Fruit fly (Drosophila melanogaster) whole organism, prepupa: ENCODE data around the gene CG9733.

ENCODE experiments used
- CG10631 ChIP-seq: fragments of 200-800 bp; sonication (Bioruptor generic); optimal IDR thresholded peaks from 2 replicates; lab custom pipeline; 2016; ENCODE audit warnings: missing biosample characterization, missing genetic modification characterization
- CG10669 ChIP-seq: fragments of 200-800 bp; sonication (Bioruptor generic); optimal IDR thresholded peaks from 3 replicates; lab custom pipeline; 2018; ENCODE audit warnings: missing biosample characterization, mild to moderate bottlenecking, missing genetic modification characterization, moderate library complexity
- CG11294 ChIP-seq: fragments of 200-800 bp; sonication (Bioruptor generic); IDR thresholded peaks from 2 replicates; pipeline ENCODE4 v1.3.6; 2022; ENCODE audit warnings: missing biosample characterization, missing genetic modification characterization
- CG15336 ChIP-seq: fragments of 200-800 bp; sonication (Bioruptor generic); IDR thresholded peaks from 2 replicates; pipeline ENCODE4 v1.3.6; 2022; ENCODE audit warnings: missing biosample characterization, missing genetic modification characterization
- CG1621 ChIP-seq: fragments of 200-800 bp; sonication (Bioruptor generic); optimal IDR thresholded peaks from 3 replicates; lab custom pipeline; 2018; ENCODE audit warnings: missing biosample characterization, mild to moderate bottlenecking, missing genetic modification characterization
- CG16779 ChIP-seq: fragments of 200-800 bp; sonication (Bioruptor generic); optimal IDR thresholded peaks from 3 replicates; lab custom pipeline; 2017; ENCODE audit warnings: missing biosample characterization, mild to moderate bottlenecking, missing genetic modification characterization
- CG3032 ChIP-seq: fragments of 200-800 bp; optimal IDR thresholded peaks from 2 replicates; lab custom pipeline; 2019; ENCODE audit warnings: missing biosample characterization, mild to moderate bottlenecking, missing genetic modification characterization, moderate library complexity
- CG31627 ChIP-seq: fragments of 200-800 bp; sonication (Bioruptor generic); optimal IDR thresholded peaks from 3 replicates; lab custom pipeline; 2016; ENCODE audit warnings: missing biosample characterization, missing genetic modification characterization
- CG32006 ChIP-seq: fragments of 200-800 bp; sonication (Bioruptor generic); optimal IDR thresholded peaks from 3 replicates; lab custom pipeline; 2017; ENCODE audit warnings: missing biosample characterization, mild to moderate bottlenecking, missing genetic modification characterization
- CG34406 ChIP-seq: fragments of 200-800 bp; sonication (Bioruptor generic); optimal IDR thresholded peaks from 3 replicates; lab custom pipeline; 2016; ENCODE audit warnings: missing biosample characterization, missing genetic modification characterization
- CG4318 ChIP-seq: fragments of 200-800 bp; sonication (Bioruptor generic); optimal IDR thresholded peaks from 3 replicates; lab custom pipeline; 2017; ENCODE audit warnings: missing biosample characterization, mild to moderate bottlenecking, missing genetic modification characterization
- CG6163 ChIP-seq: fragments of 200-800 bp; sonication (Bioruptor generic); IDR thresholded peaks from 3 replicates; pipeline ENCODE4 v1.3.6; 2022; ENCODE audit warnings: missing biosample characterization, missing genetic modification characterization
- CG6276 ChIP-seq: fragments of 200-800 bp; sonication (Bioruptor generic); optimal IDR thresholded peaks from 2 replicates; lab custom pipeline; 2017; ENCODE audit warnings: missing biosample characterization, mild to moderate bottlenecking, missing genetic modification characterization
- CG6792 ChIP-seq: fragments of 200-800 bp; sonication (Bioruptor generic); optimal IDR thresholded peaks from 3 replicates; lab custom pipeline; 2016; ENCODE audit warnings: missing biosample characterization, missing genetic modification characterization
- CG6854 ChIP-seq: fragments of 200-800 bp; sonication (Bioruptor generic); optimal IDR thresholded peaks from 2 replicates; lab custom pipeline; 2017; ENCODE audit warnings: missing biosample characterization, mild to moderate bottlenecking, missing genetic modification characterization
- CG8119 ChIP-seq: fragments of 200-800 bp; sonication (Bioruptor generic); IDR thresholded peaks from 3 replicates; pipeline ENCODE4 v1.3.6; 2022; ENCODE audit warnings: missing biosample characterization, missing genetic modification characterization
- CG8632 ChIP-seq: fragments of 200-800 bp; sonication (Bioruptor generic); optimal IDR thresholded peaks from 3 replicates; lab custom pipeline; 2016; ENCODE audit warnings: missing biosample characterization, missing genetic modification characterization
- Eip75B ChIP-seq: fragments of 200-800 bp; sonication (Bioruptor generic); optimal IDR thresholded peaks from 3 replicates; lab custom pipeline; 2016; ENCODE audit warnings: missing biosample characterization, missing genetic modification characterization
- Eip78C ChIP-seq: fragments of 200-800 bp; sonication (Bioruptor generic); peaks from one replicate; lab custom pipeline; 2016; ENCODE audit warnings: missing biosample characterization, missing genetic modification characterization
- Eip93F ChIP-seq: fragments of 200-800 bp; sonication (Bioruptor generic); optimal IDR thresholded peaks from 2 replicates; lab custom pipeline; 2016; ENCODE audit warnings: missing biosample characterization, mild to moderate bottlenecking, missing genetic modification characterization
- Ets96B ChIP-seq: fragments of 200-800 bp; optimal IDR thresholded peaks from 2 replicates; lab custom pipeline; 2019; ENCODE audit warnings: missing biosample characterization, mild to moderate bottlenecking, missing genetic modification characterization, moderate library complexity
- Hr38 ChIP-seq: sonication (Bioruptor generic); optimal IDR thresholded peaks from 2 replicates; lab custom pipeline; 2016; ENCODE audit warnings: missing biosample characterization, missing genetic modification characterization
- Hr39 ChIP-seq: fragments of 200-800 bp; sonication (Bioruptor generic); optimal IDR thresholded peaks from 2 replicates; lab custom pipeline; 2016; ENCODE audit warnings: missing biosample characterization, missing genetic modification characterization
- Hr4 ChIP-seq: fragments of 200-800 bp; sonication (Bioruptor generic); optimal IDR thresholded peaks from 3 replicates; lab custom pipeline; 2016; ENCODE audit warnings: missing biosample characterization, missing genetic modification characterization
- Lpt ChIP-seq: fragments of 200-800 bp; sonication (Bioruptor generic); optimal IDR thresholded peaks from 3 replicates; lab custom pipeline; 2016; ENCODE audit warnings: missing biosample characterization, missing genetic modification characterization
- Met ChIP-seq: fragments of 200-800 bp; sonication (Bioruptor generic); optimal IDR thresholded peaks from 3 replicates; lab custom pipeline; 2016; ENCODE audit warnings: missing biosample characterization, missing genetic modification characterization
- OdsH ChIP-seq: fragments of 200-800 bp; sonication (Bioruptor generic); optimal IDR thresholded peaks from 3 replicates; lab custom pipeline; 2016; ENCODE audit warnings: missing biosample characterization, missing genetic modification characterization
- Smox ChIP-seq: fragments of 200-800 bp; sonication (Bioruptor generic); optimal IDR thresholded peaks from 3 replicates; lab custom pipeline; 2016; ENCODE audit warnings: missing biosample characterization, missing genetic modification characterization
- Sox102F ChIP-seq: fragments of 200-800 bp; sonication (Bioruptor generic); optimal IDR thresholded peaks from 2 replicates; lab custom pipeline; 2016; ENCODE audit warnings: missing biosample characterization, mild to moderate bottlenecking, missing genetic modification characterization
- Sox14 ChIP-seq: fragments of 200-800 bp; sonication (Bioruptor generic); optimal IDR thresholded peaks from 3 replicates; lab custom pipeline; 2016; ENCODE audit warnings: missing biosample characterization, missing genetic modification characterization
- Sox15 ChIP-seq: fragments of 200-800 bp; sonication (Bioruptor generic); optimal IDR thresholded peaks from 3 replicates; lab custom pipeline; 2016; ENCODE audit warnings: missing biosample characterization, missing genetic modification characterization
- achi ChIP-seq: fragments of 200-800 bp; sonication (Bioruptor generic); optimal IDR thresholded peaks from 3 replicates; lab custom pipeline; 2016; ENCODE audit warnings: missing biosample characterization, missing genetic modification characterization
- acj6 ChIP-seq: fragments of 200-800 bp; sonication (Bioruptor generic); optimal IDR thresholded peaks from 3 replicates; lab custom pipeline; 2016; ENCODE audit warnings: missing biosample characterization, missing genetic modification characterization
- cyc ChIP-seq: fragments of 200-800 bp; sonication (Bioruptor generic); optimal IDR thresholded peaks from 3 replicates; lab custom pipeline; 2016; ENCODE audit warnings: missing biosample characterization, missing genetic modification characterization
- dsx ChIP-seq: fragments of 200-800 bp; optimal IDR thresholded peaks from 3 replicates; lab custom pipeline; 2019; ENCODE audit warnings: missing biosample characterization, mild to moderate bottlenecking, missing genetic modification characterization, moderate library complexity; ENCODE audit not compliant: poor library complexity, severe bottlenecking
- eg ChIP-seq: fragments of 200-800 bp; sonication (Bioruptor generic); IDR thresholded peaks from 3 replicates; pipeline ENCODE4 v1.3.6; 2022; ENCODE audit warnings: missing biosample characterization, missing genetic modification characterization
- esn ChIP-seq: fragments of 200-800 bp; sonication (Bioruptor generic); optimal IDR thresholded peaks from 2 replicates; lab custom pipeline; 2016; ENCODE audit warnings: missing biosample characterization, mild to moderate bottlenecking, missing genetic modification characterization, moderate library complexity
- fd59A ChIP-seq: fragments of 200-800 bp; sonication (Bioruptor generic); optimal IDR thresholded peaks from 2 replicates; lab custom pipeline; 2017; ENCODE audit warnings: missing biosample characterization, mild to moderate bottlenecking, missing genetic modification characterization, missing genetic modification reagents
- fd85E ChIP-seq: fragments of 200-800 bp; sonication (Bioruptor generic); optimal IDR thresholded peaks from 3 replicates; lab custom pipeline; 2016; ENCODE audit warnings: missing biosample characterization, missing genetic modification characterization
- lz ChIP-seq: fragments of 200-800 bp; sonication (Bioruptor generic); optimal IDR thresholded peaks from 3 replicates; lab custom pipeline; 2016; ENCODE audit warnings: missing biosample characterization, missing genetic modification characterization
- net ChIP-seq: fragments of 200-800 bp; sonication (Bioruptor generic); optimal IDR thresholded peaks from 3 replicates; lab custom pipeline; 2016; ENCODE audit warnings: missing biosample characterization, missing genetic modification characterization
- pdm3 ChIP-seq: fragments of 200-800 bp; sonication (Bioruptor generic); optimal IDR thresholded peaks from 3 replicates; lab custom pipeline; 2016; ENCODE audit warnings: missing biosample characterization, missing genetic modification characterization
- ss ChIP-seq, 2 experiments: fragments of 200-800 bp; sonication (Bioruptor generic); optimal IDR thresholded peaks; 2 replicates in 1 of 2; 3 replicates in 1 of 2; lab custom pipeline; 2017 to 2018; ENCODE audit warnings: mild to moderate bottlenecking in 2 of 2, missing biosample characterization in 2 of 2, missing genetic modification characterization in 2 of 2, moderate library complexity in 1 of 2
- svp ChIP-seq: fragments of 200-800 bp; sonication (Bioruptor generic); peaks from one replicate; lab custom pipeline; 2016; ENCODE audit warnings: missing biosample characterization, missing genetic modification characterization
- topi ChIP-seq: fragments of 200-800 bp; sonication (Bioruptor generic); optimal IDR thresholded peaks from 3 replicates; lab custom pipeline; 2016; ENCODE audit warnings: missing biosample characterization, missing genetic modification characterization

CG9733 gene

DNA sequence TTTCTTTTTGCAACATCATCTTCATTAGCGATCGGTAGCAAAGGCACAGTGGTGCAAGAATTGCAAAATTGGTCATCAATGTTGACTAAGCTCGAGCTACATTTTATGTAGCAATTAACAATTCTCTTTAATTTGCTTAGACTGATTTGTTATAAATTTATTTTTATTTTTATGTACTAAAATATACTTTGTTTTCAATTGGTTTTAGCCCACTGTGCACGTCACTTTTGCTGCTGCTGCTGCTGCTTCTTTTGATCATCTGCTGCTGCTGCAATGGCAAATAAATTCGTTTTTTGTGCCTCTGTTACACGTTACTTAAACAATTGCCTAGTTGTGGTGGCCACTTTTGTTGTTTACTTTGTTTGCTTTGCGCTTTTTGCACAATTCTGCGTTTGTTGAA, 49.5 kb upstream of the CG9733 start (continued):
- TF ChIP-seq CG6792 (GFP tag; lab: Kevin White, UChicago) (peak; percentile 95), CG4318 (GFP tag; lab: Kevin White, UChicago) (peak; percentile 95), dsx (peak; percentile 69), Sox15 (GFP tag; lab: Kevin White, UChicago) (peak; percentile 93), Smox (GFP tag; lab: Kevin White, UChicago) (peak; percentile 94), CG6854 (GFP tag; lab: Kevin White, UChicago) (peak; percentile 87), cyc (peak; percentile 92), ss (GFP tag; optimal IDR thresholded peaks at IDR 0.05; lab: Kevin White, UChicago) (peak; percentile 58 to 84), CG6163 (GFP tag; lab: Robert Waterston, UW) (peak; percentile 99), Eip75B (GFP tag; lab: Kevin White, UChicago) (peak; percentile 94)

DNA sequence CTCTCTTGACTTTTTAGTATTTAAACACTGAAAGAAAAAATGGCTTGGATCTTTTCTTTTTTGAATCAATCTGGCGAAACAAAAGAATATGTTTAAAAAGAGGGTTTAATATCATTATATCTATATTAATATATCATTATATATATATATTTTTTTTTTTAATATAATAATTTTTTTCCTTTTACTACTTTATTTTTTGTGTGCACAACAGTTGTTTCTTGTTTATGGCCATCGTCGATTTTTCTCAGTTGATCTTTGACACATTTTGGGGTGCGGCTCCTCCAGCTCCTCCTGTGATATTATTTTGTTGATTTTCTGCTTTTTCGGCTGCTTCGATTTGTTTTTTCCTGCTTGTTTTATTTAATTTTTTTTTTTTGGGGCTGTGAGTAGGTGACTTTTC, 48.5 kb upstream of the CG9733 start:
- TF ChIP-seq eg (GFP tag; lab: Robert Waterston, UW) = peak; percentile 73
- no peak for TF ChIP-seq CG1621 (tag; lab: Kevin White, UChicago)
- no peak for TF ChIP-seq Eip93F
- peak; percentile 89 for TF ChIP-seq svp
- TF ChIP-seq CG6854 (GFP tag; lab: Kevin White, UChicago) = peak; percentile 2
- no peak for TF ChIP-seq net (GFP tag; lab: Kevin White, UChicago)
- TF ChIP-seq CG8632 (GFP tag; lab: Kevin White, UChicago) = peak; percentile 86
- no peak for TF ChIP-seq CG16779
- peak; percentile 60 for TF ChIP-seq OdsH (GFP tag; lab: Kevin White, UChicago)
- no peak for TF ChIP-seq cyc
- peak; percentile 54 for TF ChIP-seq CG32006
- no peak for TF ChIP-seq Sox14 (GFP tag; lab: Kevin White, UChicago)
- peak; percentile 27 for TF ChIP-seq Hr39 (GFP tag; lab: Kevin White, UChicago)
- no peak for TF ChIP-seq CG10669 (GFP tag; lab: Kevin White, UChicago)
- TF ChIP-seq Eip78C (GFP tag; lab: Kevin White, UChicago) = peak; percentile 67
- peak; percentile 63 for TF ChIP-seq acj6 (GFP tag; lab: Kevin White, UChicago)
- TF ChIP-seq Ets96B (tag; lab: Kevin White, UChicago) = peak; percentile 12
- no peak for TF ChIP-seq CG3032 (tag; lab: Kevin White, UChicago)
- TF ChIP-seq pdm3 = peak; percentile 30
- no peak for TF ChIP-seq Hr38 (GFP tag; lab: Kevin White, UChicago)
- no peak for TF ChIP-seq fd85E (GFP tag; lab: Kevin White, UChicago)
- TF ChIP-seq CG15336 = peak; percentile 79
- peak; percentile 89 for TF ChIP-seq CG34406 (GFP tag; lab: Kevin White, UChicago)
- no peak for TF ChIP-seq Eip75B (GFP tag; lab: Kevin White, UChicago)
- TF ChIP-seq lz = peak; percentile 19
- TF ChIP-seq CG6276 (GFP tag; lab: Kevin White, UChicago) = no peak
- TF ChIP-seq topi (GFP tag; lab: Kevin White, UChicago) = peak; percentile 16
- TF ChIP-seq CG8119 = peak; percentile 70; the same call in 2 of the 3 replicates
- peak; percentile 52 for TF ChIP-seq CG10631 (GFP tag; lab: Kevin White, UChicago)
- TF ChIP-seq fd59A (GFP tag; lab: Kevin White, UChicago) = no peak
- TF ChIP-seq Sox102F = peak; percentile 44
- peak in 1 of 2 experiments; percentile 28 for TF ChIP-seq ss (GFP tag; optimal IDR thresholded peaks at IDR 0.05; lab: Kevin White, UChicago)
- peak; percentile 52 for TF ChIP-seq achi (GFP tag; lab: Kevin White, UChicago)
- peak; percentile 55 for TF ChIP-seq CG6792 (GFP tag; lab: Kevin White, UChicago)
- no peak for TF ChIP-seq Lpt (GFP tag; lab: Kevin White, UChicago)
- no peak for TF ChIP-seq CG11294
- no peak for TF ChIP-seq Sox15 (GFP tag; lab: Kevin White, UChicago)
- peak; percentile 8 for TF ChIP-seq Met (GFP tag; lab: Kevin White, UChicago)
- TF ChIP-seq esn (GFP tag; lab: Kevin White, UChicago) = peak; percentile 72
- TF ChIP-seq CG31627 = peak; percentile 13
- peak; percentile 31 for TF ChIP-seq Hr4 (GFP tag; lab: Kevin White, UChicago)
- 0 out of 3 replicates have a peak, but pooled peaks have one; percentile 44 for TF ChIP-seq CG6163 (GFP tag; lab: Robert Waterston, UW)
- TF ChIP-seq Smox (GFP tag; lab: Kevin White, UChicago) = peak; percentile 33
